Fruit fly (Drosophila melanogaster): Measurements from ENCODE around the gene Megf8.
A peak's percentile ranks its signal among the peaks of the same experiment; 100 is the strongest.

Gene Megf8

dm6 chr2L:8009283-8010211 lies 33.7 kb upstream of the Megf8 start, which contains the start of gene CG12560 (continued):
- TF ChIP-seq CG10631 (GFP tag; optimal IDR thresholded peaks at IDR 0.05) (no peak), CG32006 (GFP tag; optimal IDR thresholded peaks at IDR 0.05) (no peak), Hr4 (GFP tag; optimal IDR thresholded peaks at IDR 0.05) (no peak), acj6 (GFP tag; optimal IDR thresholded peaks at IDR 0.05) (no peak), Hr39 (GFP tag; optimal IDR thresholded peaks at IDR 0.05) (no peak), fd85E (GFP tag; optimal IDR thresholded peaks at IDR 0.05) (no peak), CG6854 (GFP tag; optimal IDR thresholded peaks at IDR 0.05) (peak; percentile 13), fd59A (GFP tag; optimal IDR thresholded peaks at IDR 0.05) (no peak), eg (GFP tag; IDR thresholded peaks at IDR 0.05) (peak; percentile 79; the same call in 2 of the 3 replicates), pdm3 (GFP tag; optimal IDR thresholded peaks at IDR 0.05) (no peak), CG31627 (GFP tag; optimal IDR thresholded peaks at IDR 0.05) (no peak), vri (GFP tag; optimal IDR thresholded peaks at IDR 0.05) (peak; percentile 34), achi (GFP tag; optimal IDR thresholded peaks at IDR 0.05) (no peak), Gug (GFP tag; IDR thresholded peaks at IDR 0.05) (no peak), Eip75B (GFP tag; optimal IDR thresholded peaks at IDR 0.05) (peak; percentile 21), OdsH (GFP tag; optimal IDR thresholded peaks at IDR 0.05) (no peak), svp (GFP tag) (peak; percentile 67), salr (GFP tag; optimal IDR thresholded peaks at IDR 0.05) (no peak), CG6808 (GFP tag; optimal IDR thresholded peaks at IDR 0.05) (peak; percentile 18), cyc (GFP tag; optimal IDR thresholded peaks at IDR 0.05) (no peak), CG15336 (GFP tag; IDR thresholded peaks at IDR 0.05) (peak; percentile 34; the same call in 1 of the 2 replicates), Eip93F (GFP tag; optimal IDR thresholded peaks at IDR 0.05) (no peak), CG8319 (GFP tag; optimal IDR thresholded peaks at IDR 0.05) (no peak), CG16779 (tag; optimal IDR thresholded peaks at IDR 0.05) (peak; percentile 57), CG4318 (GFP tag; optimal IDR thresholded peaks at IDR 0.05) (no peak), CG10669 (GFP tag; optimal IDR thresholded peaks at IDR 0.05) (no peak), CG6792 (GFP tag; optimal IDR thresholded peaks at IDR 0.05) (peak; percentile 15), ss (GFP tag; optimal IDR thresholded peaks at IDR 0.05) (peak; percentile 32 to 44)

DNA sequence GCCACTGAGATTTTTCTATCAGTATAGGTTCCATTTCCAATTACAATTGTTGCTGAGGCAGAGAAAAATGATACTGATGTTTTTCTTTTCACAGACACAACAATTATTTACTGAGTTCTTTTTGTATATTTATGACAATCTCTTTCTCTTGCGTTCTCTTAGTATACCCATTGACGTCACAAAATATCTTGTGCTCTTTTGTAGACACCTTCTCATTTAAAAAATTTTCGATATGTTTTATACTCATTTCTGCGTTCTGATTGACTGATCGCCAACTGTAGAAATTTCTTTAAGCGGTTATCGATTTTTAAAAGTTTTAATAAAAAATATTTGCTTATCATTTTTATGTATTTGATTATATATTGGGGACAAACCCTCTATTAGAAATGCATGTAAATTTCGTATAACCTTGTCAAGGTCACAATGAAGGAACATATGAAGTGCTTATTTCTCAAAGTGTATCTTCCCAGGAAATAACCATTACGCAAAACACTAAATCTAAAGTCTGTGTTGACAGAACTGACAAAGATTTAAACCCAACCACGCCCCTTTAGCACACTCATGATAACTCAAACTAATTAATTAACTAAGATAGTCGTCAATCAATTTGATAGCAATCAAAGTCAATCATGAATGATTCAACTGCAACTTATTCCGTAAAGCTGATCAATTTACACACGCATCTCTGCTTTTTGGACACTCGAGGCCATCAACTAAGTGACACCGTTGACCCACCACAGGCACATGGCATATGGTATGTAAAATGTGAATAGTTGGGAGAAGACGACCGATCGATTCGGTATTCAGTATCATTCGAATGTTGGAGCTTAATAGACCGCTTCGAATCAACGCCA lies 32.4 kb upstream of the Megf8 start, which contains the start of the genes Glyat and Tg:
Gene Glyat, minus strand, starts transcription at position 51 of the 854 bp plus-strand sequence.
Gene Tg, plus strand, starts transcription at position 804 of the 854 bp plus-strand sequence.
- TF ChIP-seq CG6854 (GFP tag; optimal IDR thresholded peaks at IDR 0.05), result no peak
- TF ChIP-seq eg (GFP tag; IDR thresholded peaks at IDR 0.05), result peak; percentile 34; the same call in 1 of the 3 replicates
- TF ChIP-seq CG4318 (GFP tag; optimal IDR thresholded peaks at IDR 0.05), result no peak
- TF ChIP-seq Eip78C (GFP tag), result peak; percentile 14
- TF ChIP-seq dsx (GFP tag; optimal IDR thresholded peaks at IDR 0.05; ENCODE audit: poor library complexity, severe bottlenecking), result peak; percentile 5
- peak; percentile 23 for TF ChIP-seq fkh (GFP tag; optimal IDR thresholded peaks at IDR 0.05)

- TF ChIP-seq CG9139 (GFP tag; optimal IDR thresholded peaks at IDR 0.05) (no peak), Eip78C (GFP tag) (peak; percentile 45)
Measured at dm6 chr2L:8012551-8012950, 30.7 kb upstream of the Megf8 start.

dm6 chr2L:8024325-8024724 lies 18.9 kb upstream of the Megf8 start:
- TF ChIP-seq Sox14 (GFP tag; optimal IDR thresholded peaks at IDR 0.05), result no peak

Data from whole organism, prepupa.